Worm (Caenorhabditis elegans): ENCODE results near the gene H02F09.2.

ce11 chrX:1543432-1543831, 28.6 kb upstream of the H02F09.2 start:
- TF ChIP-seq W03F9.2 (tag; optimal IDR thresholded peaks at IDR 0.05): no peak
- TF ChIP-seq him-1 (tag; optimal IDR thresholded peaks at IDR 0.05): no peak
- TF ChIP-seq dao-5 (tag; optimal IDR thresholded peaks at IDR 0.05): no peak

All from whole organism, L4/young adult.